Fruit fly (Drosophila melanogaster) Kc167 (cell line): ENCODE measurements around the gene CG17154.

ENCODE experiments used
- Myc ChIP-seq: fragments of >200 bp; optimal IDR thresholded peaks from 2 replicates; lab custom pipeline; 2017; ENCODE audit warnings: missing external identifiers
- Sin3A ChIP-seq: fragments of >200 bp; optimal IDR thresholded peaks from 2 replicates; lab custom pipeline; 2018; ENCODE audit warnings: missing external identifiers
- h ChIP-seq: fragments of >200 bp; optimal IDR thresholded peaks from 3 replicates; lab custom pipeline; 2018; ENCODE audit warnings: missing external identifiers
- insv ChIP-seq: fragments of >200 bp; optimal IDR thresholded peaks from 3 replicates; lab custom pipeline; 2018; ENCODE audit warnings: missing external identifiers
- psq ChIP-seq: fragments of >200 bp; optimal IDR thresholded peaks from 2 replicates; lab custom pipeline; 2017; ENCODE audit warnings: missing external identifiers
- ttk ChIP-seq: sonication (Bioruptor generic); optimal IDR thresholded peaks from 2 replicates; lab custom pipeline; 2017; ENCODE audit warnings: missing external identifiers

The CG17154 gene

DNA sequence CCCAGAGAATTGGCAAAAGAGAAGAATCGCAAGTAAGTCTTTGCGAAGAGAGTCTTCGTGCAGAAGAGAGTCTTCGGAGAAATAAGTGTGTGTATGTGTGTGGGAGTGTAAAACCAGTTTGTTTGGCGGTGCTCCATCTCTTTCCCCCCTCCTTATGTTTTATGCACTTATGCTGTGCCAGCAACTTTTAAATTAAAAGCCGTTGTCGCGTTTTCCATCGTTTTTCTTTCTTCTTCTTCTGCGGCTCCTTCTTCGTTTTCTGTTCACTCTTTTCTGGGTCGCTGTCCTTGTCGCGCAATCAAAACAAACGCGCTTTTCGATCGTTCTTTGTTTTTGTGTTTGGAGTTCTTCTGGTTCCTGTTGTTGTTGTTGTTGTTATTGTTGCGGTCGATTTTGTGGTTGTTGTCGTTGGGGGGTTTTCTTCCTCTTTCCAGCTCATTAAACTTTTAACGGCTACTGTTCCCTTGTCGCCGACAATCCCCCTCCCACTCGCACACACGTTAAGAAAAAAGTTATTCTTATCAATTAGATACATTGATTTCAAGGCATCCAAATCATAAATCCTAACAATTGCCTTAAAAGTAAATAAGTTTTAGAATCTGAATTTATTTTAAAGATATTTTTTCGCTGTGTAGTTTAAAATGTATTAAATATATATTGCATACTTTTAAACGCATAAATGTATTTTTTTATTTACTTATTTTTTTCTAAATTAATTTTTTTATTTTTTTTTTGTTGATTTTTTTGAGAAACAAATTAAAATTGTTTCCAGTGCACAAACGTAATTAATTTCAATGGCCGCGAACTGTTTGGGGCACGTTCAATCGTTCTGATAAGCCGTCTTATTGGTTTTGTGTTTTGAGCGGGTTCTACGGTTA lies 22.9 kb downstream of the CG17154 start:
- TF ChIP-seq insv (lab: Kevin White, UChicago) (no peak), Sin3A (lab: Kevin White, UChicago) (no peak), Myc (lab: Kevin White, UChicago) (no peak), h (no peak), ttk (lab: Kevin White, UChicago) (no peak), psq (no peak)

- TF ChIP-seq insv (lab: Kevin White, UChicago) (no peak), h (no peak), ttk (lab: Kevin White, UChicago) (no peak), Myc (lab: Kevin White, UChicago) (no peak), Sin3A (lab: Kevin White, UChicago) (no peak), psq (no peak)
Measured at dm6 chr3L:12112967-12113366, 24.5 kb downstream of the CG17154 start.

dm6 chr3L:12113589-12113988 lies 25.2 kb downstream of the CG17154 start:
- TF ChIP-seq Myc (lab: Kevin White, UChicago), result no peak
- TF ChIP-seq Sin3A (lab: Kevin White, UChicago), result no peak
- no peak for TF ChIP-seq psq
- TF ChIP-seq ttk (lab: Kevin White, UChicago), result no peak
- no peak for TF ChIP-seq h
- TF ChIP-seq insv (lab: Kevin White, UChicago), result no peak

DNA sequence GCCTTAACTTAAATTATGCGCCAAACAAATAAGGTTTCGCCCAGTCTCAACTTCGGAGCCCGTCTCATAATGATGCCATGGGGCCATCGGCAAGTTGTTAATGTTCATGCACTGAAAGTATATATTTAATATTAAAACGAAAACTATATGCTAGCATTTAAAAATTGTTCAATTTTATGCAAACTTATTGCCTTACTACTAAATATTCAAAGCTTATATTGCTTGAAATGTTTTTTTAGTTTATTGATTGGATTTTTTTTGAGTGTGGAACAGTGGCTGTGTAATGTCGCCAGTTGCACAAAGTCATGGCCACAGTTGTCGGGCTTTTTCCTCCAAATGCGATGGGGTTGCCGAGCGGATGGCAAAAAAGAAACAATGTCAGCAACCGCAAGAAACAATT lies 25.8 kb downstream of the CG17154 start:
- TF ChIP-seq ttk (lab: Kevin White, UChicago) (no peak), Myc (lab: Kevin White, UChicago) (no peak), psq (no peak), Sin3A (lab: Kevin White, UChicago) (no peak), h (no peak), insv (lab: Kevin White, UChicago) (no peak)

DNA sequence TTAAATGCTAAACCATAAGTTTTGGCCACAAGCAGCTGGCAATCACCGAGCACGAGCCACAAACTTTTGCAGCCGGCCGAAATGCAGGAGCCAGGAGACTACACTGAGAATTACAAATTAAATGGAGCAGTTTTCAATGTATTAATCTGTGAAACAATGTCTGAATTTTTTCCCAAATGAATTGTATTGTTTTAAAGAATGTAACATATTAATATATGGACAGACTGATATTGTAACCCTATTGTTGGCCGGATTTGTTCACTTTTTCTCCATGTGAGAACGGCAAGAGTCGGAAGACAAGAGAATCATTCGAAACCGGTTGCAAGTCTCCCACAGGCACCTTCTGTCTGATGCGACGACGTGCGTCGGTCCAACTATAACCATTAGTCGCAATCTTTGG lies 26.7 kb downstream of the CG17154 start:
- no peak for TF ChIP-seq h
- TF ChIP-seq Sin3A (lab: Kevin White, UChicago), result no peak
- TF ChIP-seq Myc (lab: Kevin White, UChicago), result no peak
- no peak for TF ChIP-seq ttk (lab: Kevin White, UChicago)
- no peak for TF ChIP-seq insv (lab: Kevin White, UChicago)
- no peak for TF ChIP-seq psq

- TF ChIP-seq psq, result no peak
- TF ChIP-seq h, result no peak
- no peak for TF ChIP-seq Sin3A (lab: Kevin White, UChicago)
- TF ChIP-seq Myc (lab: Kevin White, UChicago), result no peak
- TF ChIP-seq insv (lab: Kevin White, UChicago), result no peak
- TF ChIP-seq ttk (lab: Kevin White, UChicago), result no peak
Measured at dm6 chr3L:12115966-12116735, 27.7 kb downstream of the CG17154 start, which contains the start of gene vers. Gene vers, plus strand, starts transcription at chr3L:12116101.

DNA sequence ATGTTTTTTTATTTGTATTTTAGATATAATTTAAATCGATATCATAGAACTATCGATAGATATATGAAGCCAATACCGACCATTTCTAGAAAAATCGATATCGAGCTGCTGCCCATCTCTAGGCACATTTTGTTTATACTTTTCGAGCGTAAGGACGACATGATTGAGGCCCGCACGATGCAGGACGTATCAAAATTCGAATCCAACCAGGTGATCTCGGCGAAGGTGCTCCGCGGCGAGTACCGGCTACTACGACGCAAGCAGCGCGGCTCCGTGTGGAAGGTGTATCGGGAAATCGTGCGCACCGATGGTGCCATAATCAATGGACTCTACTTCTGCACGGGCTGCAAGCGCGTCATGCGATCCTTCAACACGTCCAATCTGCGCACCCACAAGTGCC lies 29.7 kb downstream of the CG17154 start, which contains the start of gene ssp:
ssp (plus strand) TSS at position 102 of the 400 bp plus-strand sequence.
- TF ChIP-seq Myc (lab: Kevin White, UChicago) (no peak), h (no peak), psq (no peak), Sin3A (lab: Kevin White, UChicago) (no peak), ttk (lab: Kevin White, UChicago) (no peak), insv (lab: Kevin White, UChicago) (no peak)

- TF ChIP-seq insv (lab: Kevin White, UChicago), result no peak
Measured at dm6 chr3L:12118631-12119030, 30.2 kb downstream of the CG17154 start.

- TF ChIP-seq psq (no peak), h (no peak), insv (lab: Kevin White, UChicago) (no peak), Myc (lab: Kevin White, UChicago) (no peak), Sin3A (lab: Kevin White, UChicago) (no peak), ttk (lab: Kevin White, UChicago) (no peak)
Measured at dm6 chr3L:12119875-12120485, 31.6 kb downstream of the CG17154 start, which contains the start of gene CG11560. Gene CG11560, plus strand, starts transcription at chr3L:12120019.

DNA sequence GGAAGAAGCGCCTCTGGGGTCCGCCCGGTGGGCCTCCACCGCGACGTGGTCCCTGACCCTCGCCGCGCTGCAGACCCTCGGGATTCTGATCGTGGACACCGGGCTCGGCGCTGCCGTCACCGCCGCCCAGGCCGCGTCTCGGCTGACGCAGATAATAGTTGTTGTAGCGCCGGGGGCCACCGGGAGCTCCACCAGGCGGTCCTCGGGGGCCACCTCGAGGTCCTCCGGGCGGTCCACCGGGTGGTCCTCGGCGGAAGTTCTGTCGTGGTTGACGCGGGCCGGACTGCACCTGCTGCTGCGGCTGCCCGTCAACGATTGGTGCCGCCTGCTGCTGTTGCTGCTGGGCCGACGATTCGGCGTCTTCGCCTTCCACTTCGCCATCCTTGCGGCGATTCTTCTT lies 34.5 kb downstream of the CG17154 start:
- TF ChIP-seq Myc (lab: Kevin White, UChicago), result no peak
- TF ChIP-seq insv (lab: Kevin White, UChicago), result no peak
- TF ChIP-seq psq, result no peak
- TF ChIP-seq ttk (lab: Kevin White, UChicago), result no peak
- no peak for TF ChIP-seq h
- TF ChIP-seq Sin3A (lab: Kevin White, UChicago), result no peak

- TF ChIP-seq h (no peak), ttk (lab: Kevin White, UChicago) (no peak), Sin3A (lab: Kevin White, UChicago) (no peak), psq (no peak), insv (lab: Kevin White, UChicago) (no peak), Myc (lab: Kevin White, UChicago) (no peak)
Measured at dm6 chr3L:12124138-12124583, 35.7 kb downstream of the CG17154 start.
